Comparison of ENCODE assay signal across 2 fruit fly cellular contexts in genomic region chrX:7744036-7744435, dm6.
TF ChIP-seq lines count a peak whose summit lies in the region.

No protein-coding gene starts in this region.

- TF ChIP-seq CTCF in S2 (optimal IDR thresholded peaks at IDR 0.05; lab: Kevin White, UChicago) = peak; percentile 76
- peak; percentile 66 for TF ChIP-seq CTCF in whole organism, embryonic (GFP tag; optimal IDR thresholded peaks at IDR 0.05; lab: Kevin White, UChicago)

TF ChIP-seq in whole organism, embryonic, 481 proteins besides CTCF, POLR2A, EP300 and RAD21:
- TF ChIP-seq CG10267 (tag; optimal IDR thresholded peaks at IDR 0.05; lab: Kevin White, UChicago) (no peak), HLH54F (GFP tag; optimal IDR thresholded peaks at IDR 0.05; lab: Kevin White, UChicago) (no peak), vvl (GFP tag; IDR thresholded peaks at IDR 0.05; lab: Robert Waterston, UW) (no peak)
TF ChIP-seq in whole organism, embryonic: peak in this region for 0.
